Worm (Caenorhabditis elegans): ENCODE results near the gene daf-14.

DNA sequence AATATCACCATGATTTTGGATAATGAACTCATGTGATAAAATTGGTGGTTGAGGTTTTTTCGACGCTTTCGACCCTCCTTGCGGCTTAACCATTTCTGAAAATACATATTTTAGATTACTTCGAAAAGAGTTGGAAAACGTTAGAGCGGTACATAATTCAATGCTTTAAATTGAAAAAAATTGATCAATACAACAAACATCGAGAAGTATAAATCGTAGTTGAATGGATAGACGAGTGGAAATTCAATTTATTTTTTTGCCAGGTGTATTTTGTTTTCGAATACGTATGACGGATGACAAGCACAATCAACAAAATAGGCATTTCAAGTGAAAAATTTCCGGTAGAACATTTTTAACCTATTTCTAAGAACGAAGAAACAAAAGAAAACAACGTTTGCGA, 29.2 kb upstream of the daf-14 start, which contains the start of gene tram-1:
- TF ChIP-seq ztf-11 (tag; optimal IDR thresholded peaks at IDR 0.05) (no peak), nhr-23 (tag; optimal IDR thresholded peaks at IDR 0.05) (no peak), ama-1 (optimal IDR thresholded peaks at IDR 0.05) (no peak), nhr-21 (tag; optimal IDR thresholded peaks at IDR 0.05) (no peak), lin-13 (GFP tag; optimal IDR thresholded peaks at IDR 0.05) (no peak), mbf-1 (tag; optimal IDR thresholded peaks at IDR 0.05) (no peak), blmp-1 (tag; optimal IDR thresholded peaks at IDR 0.05; ENCODE audit: insufficient read depth) (no peak), sem-4 (tag; optimal IDR thresholded peaks at IDR 0.05) (no peak), R02D3.7 (tag; optimal IDR thresholded peaks at IDR 0.05) (no peak), egl-27 (tag; optimal IDR thresholded peaks at IDR 0.05) (no peak)

Measured in whole organism, L2 larva.